Worm (Caenorhabditis elegans): ENCODE results near the gene F43D2.3.

- TF ChIP-seq dve-1 (tag; optimal IDR thresholded peaks at IDR 0.05) (no peak), ets-4 (tag; optimal IDR thresholded peaks at IDR 0.05) (no peak), T23F11.4 (GFP tag; optimal IDR thresholded peaks at IDR 0.05) (no peak), tbx-7 (tag; optimal IDR thresholded peaks at IDR 0.05) (no peak), K02D7.2 (tag; optimal IDR thresholded peaks at IDR 0.05) (no peak), fax-1 (tag; optimal IDR thresholded peaks at IDR 0.05) (no peak), ceh-9 (tag; optimal IDR thresholded peaks at IDR 0.05) (no peak), elt-2 (tag; optimal IDR thresholded peaks at IDR 0.05) (no peak), pax-1 (tag; optimal IDR thresholded peaks at IDR 0.05) (no peak), ceh-34 (tag; optimal IDR thresholded peaks at IDR 0.05) (no peak)
These were observed 6.0 kb upstream of the F43D2.3 start for ce11 chrV:14625662-14626061.

Data from whole organism, late embryonic.